Fruit fly (Drosophila melanogaster) S2 (cell line): Measurements from ENCODE around the gene CG32320.

ENCODE experiments used
- CG8478 ChIP-seq: fragments of >200 bp; optimal IDR thresholded peaks from 2 replicates; lab custom pipeline; 2018
- CTCF ChIP-seq, 2 experiments: fragments of >200 bp; optimal IDR thresholded peaks; 2 replicates each; lab custom pipeline; 2018

DNA sequence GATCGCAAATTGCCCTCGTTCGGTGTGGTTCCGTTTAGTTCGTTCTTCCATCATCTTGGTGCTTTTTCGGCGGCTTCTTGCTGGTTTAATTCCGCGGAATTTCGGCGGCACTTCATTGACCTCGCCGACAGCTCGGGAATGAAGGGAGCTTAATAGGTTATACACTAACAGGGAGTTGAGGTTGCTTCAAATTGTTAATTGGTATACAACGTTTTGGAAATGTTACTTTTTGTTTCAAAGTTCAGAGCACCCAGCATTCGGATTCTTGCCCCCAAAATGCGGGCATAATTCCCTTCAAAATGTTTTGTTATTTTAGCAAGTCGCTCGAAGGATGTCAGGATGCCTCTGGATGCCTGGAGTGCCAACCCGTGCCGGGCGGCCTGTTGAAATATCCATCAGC lies 19.5 kb downstream of the CG32320 start:
- TF ChIP-seq CTCF (optimal IDR thresholded peaks at IDR 0.05; lab: Kevin White, UChicago) (no peak), CG8478 (lab: Kevin White, UChicago) (no peak)
